Fruit fly (Drosophila melanogaster) whole organism: ENCODE results near the gene Hex-t2.

ENCODE experiments used
- CG8478 ChIP-seq: fragments of >200 bp; optimal IDR thresholded peaks from 2 replicates; lab custom pipeline; 2018; ENCODE audit warnings: inconsistent platforms
- Dll ChIP-seq: fragments of >200 bp; optimal IDR thresholded peaks from 2 replicates; lab custom pipeline; 2017
- EcR ChIP-seq, 2 experiments: fragments of >200 bp; optimal IDR thresholded peaks; 2 replicates each; lab custom pipeline; 2017; ENCODE audit warnings: missing biosample characterization in 2 of 2, missing genetic modification characterization in 2 of 2, missing genetic modification reagents in 2 of 2
- pan ChIP-seq: fragments of >200 bp; optimal IDR thresholded peaks from 2 replicates; lab custom pipeline; 2017
- psq ChIP-seq: fragments of >200 bp; optimal IDR thresholded peaks from 2 replicates; lab custom pipeline; 2017
- usp ChIP-seq: fragments of >200 bp; optimal IDR thresholded peaks from 2 replicates; lab custom pipeline; 2017; ENCODE audit warnings: missing biosample characterization, missing genetic modification characterization, mixed read lengths

Gene Hex-t2

dm6 chr3R:26484511-26484910 is 34.0 kb downstream of the Hex-t2 start:
- TF ChIP-seq EcR (GFP tag; optimal IDR thresholded peaks at IDR 0.05; lab: Kevin White, UChicago) (no peak), Dll (lab: Kevin White, UChicago) (no peak), psq (no peak), CG8478 (lab: Kevin White, UChicago) (no peak), usp (no peak)

- no peak for TF ChIP-seq psq
These were observed 34.9 kb downstream of the Hex-t2 start for dm6 chr3R:26485240-26485865.

dm6 chr3R:26489456-26489855 is 39.0 kb downstream of the Hex-t2 start:
- TF ChIP-seq EcR (GFP tag; optimal IDR thresholded peaks at IDR 0.05; lab: Kevin White, UChicago) = no peak
- no peak for TF ChIP-seq psq
- TF ChIP-seq Dll (lab: Kevin White, UChicago) = no peak
- no peak for TF ChIP-seq usp
- TF ChIP-seq CG8478 (lab: Kevin White, UChicago) = no peak
- no peak for TF ChIP-seq pan (lab: Kevin White, UChicago)

- TF ChIP-seq EcR (GFP tag; optimal IDR thresholded peaks at IDR 0.05; lab: Kevin White, UChicago) = no peak
- no peak for TF ChIP-seq usp
- TF ChIP-seq pan (lab: Kevin White, UChicago) = no peak
- TF ChIP-seq psq = no peak
- no peak for TF ChIP-seq CG8478 (lab: Kevin White, UChicago)
- TF ChIP-seq Dll (lab: Kevin White, UChicago) = no peak
These were observed 43.8 kb downstream of the Hex-t2 start for dm6 chr3R:26494247-26494646.

- TF ChIP-seq CG8478 (lab: Kevin White, UChicago) (no peak), usp (no peak), Dll (lab: Kevin White, UChicago) (no peak), EcR (GFP tag; optimal IDR thresholded peaks at IDR 0.05; lab: Kevin White, UChicago) (no peak), pan (lab: Kevin White, UChicago) (no peak), psq (no peak)
These were observed 45.9 kb downstream of the Hex-t2 start for dm6 chr3R:26496356-26496755.

- TF ChIP-seq usp (no peak), pan (lab: Kevin White, UChicago) (no peak), psq (no peak), CG8478 (lab: Kevin White, UChicago) (no peak), EcR (GFP tag; optimal IDR thresholded peaks at IDR 0.05; lab: Kevin White, UChicago) (no peak), Dll (lab: Kevin White, UChicago) (no peak)
These were observed 48.7 kb downstream of the Hex-t2 start for dm6 chr3R:26499136-26499535.

- no peak for TF ChIP-seq EcR (GFP tag; optimal IDR thresholded peaks at IDR 0.05; lab: Kevin White, UChicago)
- TF ChIP-seq pan (lab: Kevin White, UChicago) = no peak
- no peak for TF ChIP-seq usp
These were observed 49.9 kb downstream of the Hex-t2 start for dm6 chr3R:26500355-26500754.
